Worm (Caenorhabditis elegans): Measurements from ENCODE around the gene thk-1.

Gene thk-1

DNA sequence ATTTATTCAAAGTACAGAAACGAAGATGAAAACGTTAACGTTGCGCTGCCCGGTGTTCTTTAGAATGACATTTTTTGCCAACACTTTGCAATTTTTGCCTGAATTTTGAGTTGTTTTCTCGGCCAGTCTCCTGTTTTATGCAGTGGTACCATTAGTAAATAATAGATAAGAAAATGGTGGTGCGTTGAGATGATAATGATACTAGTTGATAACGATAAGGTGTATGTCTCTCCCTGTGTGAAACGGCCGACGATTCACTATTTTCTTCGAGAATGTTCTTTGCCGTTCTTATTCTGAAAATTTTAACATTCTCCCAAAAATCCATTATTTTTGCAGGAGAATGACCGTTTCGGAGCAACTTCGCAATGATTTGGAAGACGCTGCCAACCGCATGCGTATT is 38.1 kb downstream of the thk-1 start, which contains the start of gene tkt-1 (continued):
- TF ChIP-seq egl-43 (GFP tag; IDR thresholded peaks at IDR 0.05) (no peak), pqm-1 (tag; optimal IDR thresholded peaks at IDR 0.05) (peak; percentile 71), duxl-1 (tag; optimal IDR thresholded peaks at IDR 0.05; ENCODE audit: poor library complexity) (no peak), F26F4.8 (GFP tag; conservative IDR thresholded peaks at IDR 0.05) (no peak), cey-2 (tag; optimal IDR thresholded peaks at IDR 0.05; ENCODE audit: borderline replicate concordance, insufficient read depth) (no peak), ZK337.2 (GFP tag; IDR thresholded peaks at IDR 0.05) (no peak), unc-39 (tag; optimal IDR thresholded peaks at IDR 0.05) (no peak), mxl-2 (GFP tag; conservative IDR thresholded peaks at IDR 0.05) (no peak), dve-1 (tag; optimal IDR thresholded peaks at IDR 0.05; ENCODE audit: insufficient read depth) (peak; percentile 52), nhr-41 (GFP tag; IDR thresholded peaks at IDR 0.05) (no peak), lin-13 (GFP tag; optimal IDR thresholded peaks at IDR 0.05) (peak; percentile 10), daf-12 (tag; optimal IDR thresholded peaks at IDR 0.05) (no peak), Y5F2A.4 (GFP tag; optimal IDR thresholded peaks at IDR 0.05) (no peak), F10B5.3 (tag; optimal IDR thresholded peaks at IDR 0.05) (no peak), nhr-102 (tag; optimal IDR thresholded peaks at IDR 0.05) (no peak), set-16 (GFP tag; IDR thresholded peaks at IDR 0.05) (no peak), daf-8 (GFP tag; IDR thresholded peaks at IDR 0.05) (no peak), nhr-76 (tag; optimal IDR thresholded peaks at IDR 0.05) (no peak), lsy-2 (tag; optimal IDR thresholded peaks at IDR 0.05) (peak in 1 of 2 experiments; percentile 9), daf-16 (GFP tag; optimal IDR thresholded peaks at IDR 0.05) (no peak), daf-16 (tag; optimal IDR thresholded peaks at IDR 0.05) (peak; percentile 94), zip-2 (tag; optimal IDR thresholded peaks at IDR 0.05) (no peak), F44E2.7 (GFP tag; IDR thresholded peaks at IDR 0.05) (no peak), lin-29 (GFP tag; IDR thresholded peaks at IDR 0.05) (no peak), nhr-11 (tag; optimal IDR thresholded peaks at IDR 0.05) (no peak), hlh-11 (tag; optimal IDR thresholded peaks at IDR 0.05) (peak; percentile 49), nhr-237 (tag; optimal IDR thresholded peaks at IDR 0.05) (no peak), lin-38 (GFP tag; IDR thresholded peaks at IDR 0.05) (peak; percentile 23), mdl-1 (tag; optimal IDR thresholded peaks at IDR 0.05) (no peak), ceh-62 (tag; optimal IDR thresholded peaks at IDR 0.05) (no peak), jun-1 (tag; optimal IDR thresholded peaks at IDR 0.05) (no peak), Y48G9A.11 (GFP tag; IDR thresholded peaks at IDR 0.05) (no peak), ceh-20 (GFP tag; IDR thresholded peaks at IDR 0.05) (no peak), spr-3 (GFP tag; optimal IDR thresholded peaks at IDR 0.05) (no peak), T20F7.1 (GFP tag; optimal IDR thresholded peaks at IDR 0.05) (peak; percentile 14), mdt-29 (GFP tag; IDR thresholded peaks at IDR 0.05) (no peak), tra-1 (GFP tag; IDR thresholded peaks at IDR 0.05) (0 out of 2 replicates have a peak, but pooled peaks have one; percentile 18), tag-97 (GFP tag; IDR thresholded peaks at IDR 0.05) (no peak), lim-7 (GFP tag; IDR thresholded peaks at IDR 0.05) (no peak), skn-1 (tag; optimal IDR thresholded peaks at IDR 0.05) (no peak), F49E8.2 (tag; optimal IDR thresholded peaks at IDR 0.05; ENCODE audit: borderline replicate concordance) (no peak), hmg-1.1 (GFP tag; IDR thresholded peaks at IDR 0.05) (no peak), zfp-3 (GFP tag; conservative IDR thresholded peaks at IDR 0.05) (no peak), ctbp-1 (GFP tag; IDR thresholded peaks at IDR 0.05) (no peak), aha-1 (tag) (no peak), vab-7 (GFP tag; IDR thresholded peaks at IDR 0.05) (no peak), arid-1 (GFP tag; conservative IDR thresholded peaks at IDR 0.05) (no peak), F37D6.2 (tag; optimal IDR thresholded peaks at IDR 0.05) (no peak), R02D3.7 (tag; optimal IDR thresholded peaks at IDR 0.05) (no peak), unc-130 (GFP tag; optimal IDR thresholded peaks at IDR 0.05) (no peak), sdz-12 (GFP tag; optimal IDR thresholded peaks at IDR 0.05) (no peak), ceh-32 (tag; optimal IDR thresholded peaks at IDR 0.05; ENCODE audit: poor library complexity) (no peak)
